Fruit fly (Drosophila melanogaster) whole organism, prepupa: ENCODE measurements around the gene CG42590.

ENCODE experiments used
- Blimp-1 ChIP-seq: fragments of 200-800 bp; sonication (Bioruptor generic); optimal IDR thresholded peaks from 3 replicates; lab custom pipeline; 2017; ENCODE audit warnings: missing biosample characterization, missing genetic modification characterization, mild to moderate bottlenecking, moderate library complexity, missing genetic modification reagents
- CG10631 ChIP-seq: fragments of 200-800 bp; sonication (Bioruptor generic); optimal IDR thresholded peaks from 2 replicates; lab custom pipeline; 2016; ENCODE audit warnings: missing biosample characterization, missing genetic modification characterization
- CG10669 ChIP-seq: fragments of 200-800 bp; sonication (Bioruptor generic); optimal IDR thresholded peaks from 3 replicates; lab custom pipeline; 2018; ENCODE audit warnings: missing biosample characterization, mild to moderate bottlenecking, missing genetic modification characterization, moderate library complexity
- CG11294 ChIP-seq: fragments of 200-800 bp; sonication (Bioruptor generic); IDR thresholded peaks from 2 replicates; pipeline ENCODE4 v1.3.6; 2022; ENCODE audit warnings: missing biosample characterization, missing genetic modification characterization
- CG11762 ChIP-seq: fragments of 200-800 bp; sonication (Bioruptor generic); optimal IDR thresholded peaks from 3 replicates; lab custom pipeline; 2016; ENCODE audit warnings: missing biosample characterization, missing genetic modification characterization; ENCODE audit not compliant: insufficient read depth
- CG11902 ChIP-seq: fragments of 200-800 bp; sonication (Bioruptor generic); optimal IDR thresholded peaks from 3 replicates; lab custom pipeline; 2016; ENCODE audit warnings: missing biosample characterization, missing genetic modification characterization
- CG1621 ChIP-seq: fragments of 200-800 bp; sonication (Bioruptor generic); optimal IDR thresholded peaks from 3 replicates; lab custom pipeline; 2018; ENCODE audit warnings: missing biosample characterization, mild to moderate bottlenecking, missing genetic modification characterization
- CG16779 ChIP-seq: fragments of 200-800 bp; sonication (Bioruptor generic); optimal IDR thresholded peaks from 3 replicates; lab custom pipeline; 2017; ENCODE audit warnings: missing biosample characterization, mild to moderate bottlenecking, missing genetic modification characterization
- CG3032 ChIP-seq: fragments of 200-800 bp; optimal IDR thresholded peaks from 2 replicates; lab custom pipeline; 2019; ENCODE audit warnings: missing biosample characterization, mild to moderate bottlenecking, missing genetic modification characterization, moderate library complexity
- CG31627 ChIP-seq: fragments of 200-800 bp; sonication (Bioruptor generic); optimal IDR thresholded peaks from 3 replicates; lab custom pipeline; 2016; ENCODE audit warnings: missing biosample characterization, missing genetic modification characterization
- CG34406 ChIP-seq: fragments of 200-800 bp; sonication (Bioruptor generic); optimal IDR thresholded peaks from 3 replicates; lab custom pipeline; 2016; ENCODE audit warnings: missing biosample characterization, missing genetic modification characterization
- CG3919 ChIP-seq: fragments of 200-800 bp; sonication (Bioruptor generic); optimal IDR thresholded peaks from 3 replicates; lab custom pipeline; 2016; ENCODE audit warnings: missing biosample characterization, missing genetic modification characterization
- CG6163 ChIP-seq: fragments of 200-800 bp; sonication (Bioruptor generic); IDR thresholded peaks from 3 replicates; pipeline ENCODE4 v1.3.6; 2022; ENCODE audit warnings: missing biosample characterization, missing genetic modification characterization
- CG6276 ChIP-seq: fragments of 200-800 bp; sonication (Bioruptor generic); optimal IDR thresholded peaks from 2 replicates; lab custom pipeline; 2017; ENCODE audit warnings: missing biosample characterization, mild to moderate bottlenecking, missing genetic modification characterization
- CG6792 ChIP-seq: fragments of 200-800 bp; sonication (Bioruptor generic); optimal IDR thresholded peaks from 3 replicates; lab custom pipeline; 2016; ENCODE audit warnings: missing biosample characterization, missing genetic modification characterization
- CG6808 ChIP-seq: fragments of 200-800 bp; sonication (Bioruptor generic); optimal IDR thresholded peaks from 3 replicates; lab custom pipeline; 2017; ENCODE audit warnings: missing biosample characterization, missing genetic modification characterization, mild to moderate bottlenecking, moderate library complexity, missing genetic modification reagents
- CG6854 ChIP-seq: fragments of 200-800 bp; sonication (Bioruptor generic); optimal IDR thresholded peaks from 2 replicates; lab custom pipeline; 2017; ENCODE audit warnings: missing biosample characterization, mild to moderate bottlenecking, missing genetic modification characterization
- CG7368 ChIP-seq: fragments of 200-800 bp; sonication (Bioruptor generic); optimal IDR thresholded peaks from 3 replicates; lab custom pipeline; 2016; ENCODE audit warnings: missing biosample characterization, missing genetic modification characterization
- CG8119 ChIP-seq: fragments of 200-800 bp; sonication (Bioruptor generic); IDR thresholded peaks from 3 replicates; pipeline ENCODE4 v1.3.6; 2022; ENCODE audit warnings: missing biosample characterization, missing genetic modification characterization
- CG9139 ChIP-seq: fragments of 200-800 bp; sonication (Bioruptor generic); optimal IDR thresholded peaks from 3 replicates; lab custom pipeline; 2017; ENCODE audit warnings: missing biosample characterization, mild to moderate bottlenecking, missing genetic modification characterization
- Eip75B ChIP-seq: fragments of 200-800 bp; sonication (Bioruptor generic); optimal IDR thresholded peaks from 3 replicates; lab custom pipeline; 2016; ENCODE audit warnings: missing biosample characterization, missing genetic modification characterization
- Eip78C ChIP-seq: fragments of 200-800 bp; sonication (Bioruptor generic); peaks from one replicate; lab custom pipeline; 2016; ENCODE audit warnings: missing biosample characterization, missing genetic modification characterization
- Eip93F ChIP-seq: fragments of 200-800 bp; sonication (Bioruptor generic); optimal IDR thresholded peaks from 2 replicates; lab custom pipeline; 2016; ENCODE audit warnings: missing biosample characterization, mild to moderate bottlenecking, missing genetic modification characterization
- Ets21C ChIP-seq: fragments of 200-800 bp; sonication (Bioruptor generic); optimal IDR thresholded peaks from 3 replicates; lab custom pipeline; 2016; ENCODE audit warnings: missing biosample characterization, missing genetic modification characterization
- Ets96B ChIP-seq: fragments of 200-800 bp; optimal IDR thresholded peaks from 2 replicates; lab custom pipeline; 2019; ENCODE audit warnings: missing biosample characterization, mild to moderate bottlenecking, missing genetic modification characterization, moderate library complexity
- Gug ChIP-seq: fragments of 200-800 bp; sonication (Bioruptor generic); IDR thresholded peaks from 2 replicates; pipeline ENCODE4 v1.3.6; 2022; ENCODE audit warnings: missing biosample characterization, missing genetic modification characterization
- Hr39 ChIP-seq: fragments of 200-800 bp; sonication (Bioruptor generic); optimal IDR thresholded peaks from 2 replicates; lab custom pipeline; 2016; ENCODE audit warnings: missing biosample characterization, missing genetic modification characterization
- Lpt ChIP-seq: fragments of 200-800 bp; sonication (Bioruptor generic); optimal IDR thresholded peaks from 3 replicates; lab custom pipeline; 2016; ENCODE audit warnings: missing biosample characterization, missing genetic modification characterization
- Met ChIP-seq: fragments of 200-800 bp; sonication (Bioruptor generic); optimal IDR thresholded peaks from 3 replicates; lab custom pipeline; 2016; ENCODE audit warnings: missing biosample characterization, missing genetic modification characterization
- OdsH ChIP-seq: fragments of 200-800 bp; sonication (Bioruptor generic); optimal IDR thresholded peaks from 3 replicates; lab custom pipeline; 2016; ENCODE audit warnings: missing biosample characterization, missing genetic modification characterization
- Smox ChIP-seq: fragments of 200-800 bp; sonication (Bioruptor generic); optimal IDR thresholded peaks from 3 replicates; lab custom pipeline; 2016; ENCODE audit warnings: missing biosample characterization, missing genetic modification characterization
- Sox102F ChIP-seq: fragments of 200-800 bp; sonication (Bioruptor generic); optimal IDR thresholded peaks from 2 replicates; lab custom pipeline; 2016; ENCODE audit warnings: missing biosample characterization, mild to moderate bottlenecking, missing genetic modification characterization
- Sox14 ChIP-seq: fragments of 200-800 bp; sonication (Bioruptor generic); optimal IDR thresholded peaks from 3 replicates; lab custom pipeline; 2016; ENCODE audit warnings: missing biosample characterization, missing genetic modification characterization
- achi ChIP-seq: fragments of 200-800 bp; sonication (Bioruptor generic); optimal IDR thresholded peaks from 3 replicates; lab custom pipeline; 2016; ENCODE audit warnings: missing biosample characterization, missing genetic modification characterization
- acj6 ChIP-seq: fragments of 200-800 bp; sonication (Bioruptor generic); optimal IDR thresholded peaks from 3 replicates; lab custom pipeline; 2016; ENCODE audit warnings: missing biosample characterization, missing genetic modification characterization
- cyc ChIP-seq: fragments of 200-800 bp; sonication (Bioruptor generic); optimal IDR thresholded peaks from 3 replicates; lab custom pipeline; 2016; ENCODE audit warnings: missing biosample characterization, missing genetic modification characterization
- dac ChIP-seq: fragments of 200-800 bp; sonication (Bioruptor generic); optimal IDR thresholded peaks from 2 replicates; lab custom pipeline; 2017; ENCODE audit warnings: missing biosample characterization, mild to moderate bottlenecking, missing genetic modification characterization
- eg ChIP-seq: fragments of 200-800 bp; sonication (Bioruptor generic); IDR thresholded peaks from 3 replicates; pipeline ENCODE4 v1.3.6; 2022; ENCODE audit warnings: missing biosample characterization, missing genetic modification characterization
- esn ChIP-seq: fragments of 200-800 bp; sonication (Bioruptor generic); optimal IDR thresholded peaks from 2 replicates; lab custom pipeline; 2016; ENCODE audit warnings: missing biosample characterization, mild to moderate bottlenecking, missing genetic modification characterization, moderate library complexity
- fd59A ChIP-seq: fragments of 200-800 bp; sonication (Bioruptor generic); optimal IDR thresholded peaks from 2 replicates; lab custom pipeline; 2017; ENCODE audit warnings: missing biosample characterization, mild to moderate bottlenecking, missing genetic modification characterization, missing genetic modification reagents
- lz ChIP-seq: fragments of 200-800 bp; sonication (Bioruptor generic); optimal IDR thresholded peaks from 3 replicates; lab custom pipeline; 2016; ENCODE audit warnings: missing biosample characterization, missing genetic modification characterization
- net ChIP-seq: fragments of 200-800 bp; sonication (Bioruptor generic); optimal IDR thresholded peaks from 3 replicates; lab custom pipeline; 2016; ENCODE audit warnings: missing biosample characterization, missing genetic modification characterization
- pdm3 ChIP-seq: fragments of 200-800 bp; sonication (Bioruptor generic); optimal IDR thresholded peaks from 3 replicates; lab custom pipeline; 2016; ENCODE audit warnings: missing biosample characterization, missing genetic modification characterization
- spab ChIP-seq: fragments of 200-800 bp; sonication (Bioruptor generic); optimal IDR thresholded peaks from 2 replicates; lab custom pipeline; 2017; ENCODE audit warnings: missing biosample characterization, mild to moderate bottlenecking, missing genetic modification characterization, missing genetic modification reagents
- svp ChIP-seq: fragments of 200-800 bp; sonication (Bioruptor generic); peaks from one replicate; lab custom pipeline; 2016; ENCODE audit warnings: missing biosample characterization, missing genetic modification characterization
- topi ChIP-seq: fragments of 200-800 bp; sonication (Bioruptor generic); optimal IDR thresholded peaks from 3 replicates; lab custom pipeline; 2016; ENCODE audit warnings: missing biosample characterization, missing genetic modification characterization

Gene CG42590

DNA sequence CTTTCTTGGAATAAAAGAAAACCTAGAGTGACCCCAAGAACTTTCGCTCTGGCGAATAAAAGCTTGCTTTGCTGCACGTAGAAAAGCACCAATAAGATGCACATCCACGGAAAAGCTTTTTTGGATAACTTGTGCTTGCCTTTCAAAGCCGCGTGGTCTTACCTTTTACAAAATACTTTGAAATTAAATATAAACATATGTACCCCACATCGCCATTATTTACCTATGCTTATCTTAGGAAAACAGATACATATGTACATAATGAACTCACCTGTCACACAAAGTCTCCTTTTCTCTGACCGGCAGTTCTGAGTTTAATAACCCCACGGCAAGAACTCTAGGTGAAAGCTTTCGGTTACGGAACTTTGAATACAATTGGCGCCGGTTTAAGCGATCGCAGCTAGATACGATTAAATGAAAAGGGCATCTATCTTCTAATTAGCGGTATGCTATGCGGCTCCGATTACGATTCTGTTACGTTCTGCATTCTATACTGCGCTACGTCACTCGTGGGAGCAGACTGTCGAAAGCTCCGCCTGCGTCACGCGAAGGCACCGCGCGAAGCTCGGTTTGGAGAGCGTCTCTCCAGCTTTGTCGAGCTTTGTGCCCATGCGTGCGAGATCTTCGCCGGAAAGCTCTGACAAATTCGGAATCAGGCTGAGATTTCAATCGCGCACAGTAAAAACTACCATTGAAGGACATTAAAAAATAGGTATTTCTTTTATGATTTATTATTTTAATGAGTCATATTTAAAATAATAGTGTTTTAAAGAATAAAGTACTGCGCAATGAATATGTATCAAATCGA is 10.7 kb downstream of the CG42590 start, which contains the start of gene bip1 (continued):
- TF ChIP-seq eg (GFP tag; lab: Robert Waterston, UW) (0 out of 3 replicates have a peak, but pooled peaks have one; percentile 21), Eip93F (peak; percentile 25), CG6276 (GFP tag; lab: Kevin White, UChicago) (peak; percentile 44), CG6808 (no peak), CG6854 (GFP tag; lab: Kevin White, UChicago) (no peak), CG34406 (GFP tag; lab: Kevin White, UChicago) (peak; percentile 4), spab (GFP tag; lab: Kevin White, UChicago) (no peak), Sox102F (GFP tag; lab: Kevin White, UChicago) (no peak), Ets21C (GFP tag; lab: Kevin White, UChicago) (no peak), Sox14 (GFP tag; lab: Kevin White, UChicago) (no peak), CG9139 (GFP tag; lab: Kevin White, UChicago) (no peak), cyc (peak; percentile 0), CG1621 (tag; lab: Kevin White, UChicago) (no peak), Eip75B (GFP tag; lab: Kevin White, UChicago) (no peak), CG3919 (GFP tag; lab: Kevin White, UChicago) (peak; percentile 11)

dm6 chr3L:8057823-8058189 is 11.3 kb downstream of the CG42590 start:
- peak; percentile 36 for TF ChIP-seq Smox (GFP tag; lab: Kevin White, UChicago)
- no peak for TF ChIP-seq Gug (GFP tag; lab: Robert Waterston, UW)
- peak; percentile 24 for TF ChIP-seq esn (GFP tag; lab: Kevin White, UChicago)
- TF ChIP-seq CG7368 (GFP tag; lab: Kevin White, UChicago), result no peak
- no peak for TF ChIP-seq CG16779 (tag; lab: Kevin White, UChicago)
- no peak for TF ChIP-seq OdsH (GFP tag; lab: Kevin White, UChicago)
- peak; percentile 17 for TF ChIP-seq pdm3
- no peak for TF ChIP-seq CG34406 (GFP tag; lab: Kevin White, UChicago)
- no peak for TF ChIP-seq Eip78C
- no peak for TF ChIP-seq Blimp-1 (GFP tag; lab: Kevin White, UChicago)
- no peak for TF ChIP-seq CG11902 (GFP tag; lab: Kevin White, UChicago)
- TF ChIP-seq Eip93F, result no peak
- no peak for TF ChIP-seq CG10669
- TF ChIP-seq cyc, result peak; percentile 1
- no peak for TF ChIP-seq CG8119 (GFP tag; lab: Robert Waterston, UW)
- no peak for TF ChIP-seq eg (GFP tag; lab: Robert Waterston, UW)
- peak; percentile 20 for TF ChIP-seq CG31627
- TF ChIP-seq dac (GFP tag; lab: Kevin White, UChicago), result no peak
- no peak for TF ChIP-seq svp
- TF ChIP-seq Sox102F (GFP tag; lab: Kevin White, UChicago), result peak; percentile 32
- TF ChIP-seq CG1621 (tag; lab: Kevin White, UChicago), result no peak
- TF ChIP-seq CG10631 (GFP tag; lab: Kevin White, UChicago), result no peak
- no peak for TF ChIP-seq CG6792 (GFP tag; lab: Kevin White, UChicago)
- peak; percentile 10 for TF ChIP-seq spab (GFP tag; lab: Kevin White, UChicago)
- TF ChIP-seq Hr39 (GFP tag; lab: Kevin White, UChicago), result no peak
- TF ChIP-seq acj6 (GFP tag; lab: Kevin White, UChicago), result peak; percentile 23
- TF ChIP-seq CG3032, result peak; percentile 45
- TF ChIP-seq CG11294, result no peak
- TF ChIP-seq Met (GFP tag; lab: Kevin White, UChicago), result peak; percentile 45
- no peak for TF ChIP-seq lz (GFP tag; lab: Kevin White, UChicago)
- no peak for TF ChIP-seq Ets96B
- no peak for TF ChIP-seq net (GFP tag; lab: Kevin White, UChicago)
- TF ChIP-seq topi (GFP tag; lab: Kevin White, UChicago), result peak; percentile 1
- TF ChIP-seq CG6854 (GFP tag; lab: Kevin White, UChicago), result no peak
- no peak for TF ChIP-seq Lpt
- no peak for TF ChIP-seq CG6163
- no peak for TF ChIP-seq fd59A
- TF ChIP-seq CG3919 (GFP tag; lab: Kevin White, UChicago), result no peak
- TF ChIP-seq CG6808, result no peak
- peak; percentile 5 for TF ChIP-seq CG11762 (GFP tag; lab: Kevin White, UChicago)
- TF ChIP-seq achi (GFP tag; lab: Kevin White, UChicago), result peak; percentile 2
- TF ChIP-seq, all 60 proteins: peak for 13
